Worm (Caenorhabditis elegans): ENCODE data around the gene F31E3.2.

Gene F31E3.2

ce11 chrIII:6973682-6974081 lies at the start of gene F31E3.2:
Gene F31E3.2 (plus strand): TSS chrIII:6973982.
- TF ChIP-seq B0310.2 (tag; optimal IDR thresholded peaks at IDR 0.05) (no peak), flt-1 (GFP tag; IDR thresholded peaks at IDR 0.05) (no peak), ceh-13 (GFP tag; optimal IDR thresholded peaks at IDR 0.05) (no peak), sea-1 (GFP tag; conservative IDR thresholded peaks at IDR 0.05) (no peak), hmg-4 (GFP tag; optimal IDR thresholded peaks at IDR 0.05) (no peak), ama-1 (optimal IDR thresholded peaks at IDR 0.05) (no peak), ets-7 (tag; optimal IDR thresholded peaks at IDR 0.05) (no peak), scrt-1 (GFP tag; IDR thresholded peaks at IDR 0.05) (no peak), tbx-11 (GFP tag; IDR thresholded peaks at IDR 0.05) (no peak), aly-1 (tag; optimal IDR thresholded peaks at IDR 0.05) (no peak), tbx-37 (GFP tag; conservative IDR thresholded peaks at IDR 0.05) (no peak), ceh-36 (tag; optimal IDR thresholded peaks at IDR 0.05) (no peak), tra-4 (tag; optimal IDR thresholded peaks at IDR 0.05) (no peak), F13C5.2 (tag; optimal IDR thresholded peaks at IDR 0.05) (no peak), pes-1 (GFP tag; IDR thresholded peaks at IDR 0.05) (no peak), hnd-1 (tag; optimal IDR thresholded peaks at IDR 0.05) (no peak)

- no peak for TF ChIP-seq flt-1 (GFP tag; IDR thresholded peaks at IDR 0.05)
These were observed 45.1 kb upstream of the F31E3.2 start, which contains the start of gene flap-1 for ce11 chrIII:6928725-6929124. Gene flap-1 (minus strand): TSS chrIII:6928825.

- TF ChIP-seq pes-1 (GFP tag; IDR thresholded peaks at IDR 0.05) (no peak), tbx-11 (GFP tag; IDR thresholded peaks at IDR 0.05) (no peak), B0310.2 (tag; optimal IDR thresholded peaks at IDR 0.05) (no peak), ceh-36 (tag; optimal IDR thresholded peaks at IDR 0.05) (no peak), aly-1 (tag; optimal IDR thresholded peaks at IDR 0.05) (no peak), flt-1 (GFP tag; IDR thresholded peaks at IDR 0.05) (no peak), ets-7 (tag; optimal IDR thresholded peaks at IDR 0.05) (no peak), tbx-37 (GFP tag; conservative IDR thresholded peaks at IDR 0.05) (no peak), ama-1 (optimal IDR thresholded peaks at IDR 0.05) (no peak), F13C5.2 (tag; optimal IDR thresholded peaks at IDR 0.05) (no peak), ceh-13 (GFP tag; optimal IDR thresholded peaks at IDR 0.05) (no peak), tra-4 (tag; optimal IDR thresholded peaks at IDR 0.05) (no peak), hnd-1 (tag; optimal IDR thresholded peaks at IDR 0.05) (no peak), hmbx-1 (tag; optimal IDR thresholded peaks at IDR 0.05) (no peak), scrt-1 (GFP tag; IDR thresholded peaks at IDR 0.05) (no peak), sea-1 (GFP tag; conservative IDR thresholded peaks at IDR 0.05) (no peak), hmg-4 (GFP tag; optimal IDR thresholded peaks at IDR 0.05) (no peak)
These were observed 44.1 kb upstream of the F31E3.2 start, which contains the start of gene inf-1 for ce11 chrIII:6929558-6930167. Gene inf-1 (plus strand): TSS chrIII:6930134.

ce11 chrIII:6931896-6932295 lies 41.9 kb upstream of the F31E3.2 start, which contains the start of gene byn-1:
Gene byn-1 (plus strand): TSS chrIII:6932001.
- TF ChIP-seq tra-4 (tag; optimal IDR thresholded peaks at IDR 0.05) (no peak), ets-7 (tag; optimal IDR thresholded peaks at IDR 0.05) (no peak), ama-1 (optimal IDR thresholded peaks at IDR 0.05) (peak; percentile 26), pes-1 (GFP tag; IDR thresholded peaks at IDR 0.05) (no peak), scrt-1 (GFP tag; IDR thresholded peaks at IDR 0.05) (no peak), F13C5.2 (tag; optimal IDR thresholded peaks at IDR 0.05) (no peak), hmbx-1 (tag; optimal IDR thresholded peaks at IDR 0.05) (no peak), hmg-4 (GFP tag; optimal IDR thresholded peaks at IDR 0.05) (no peak)

ce11 chrIII:6935269-6936017 lies 38.3 kb upstream of the F31E3.2 start, which contains the start of the genes F57B9.8 and coq-2:
Gene F57B9.8 (minus strand): TSS chrIII:6935319.
Gene coq-2 (plus strand): TSS chrIII:6935967.
- no peak for TF ChIP-seq tbx-37 (GFP tag; conservative IDR thresholded peaks at IDR 0.05)
- TF ChIP-seq ceh-13 (GFP tag; optimal IDR thresholded peaks at IDR 0.05): no peak
- no peak for TF ChIP-seq hmg-4 (GFP tag; optimal IDR thresholded peaks at IDR 0.05)
- TF ChIP-seq sea-1 (GFP tag; conservative IDR thresholded peaks at IDR 0.05): no peak
- TF ChIP-seq ama-1 (optimal IDR thresholded peaks at IDR 0.05): no peak
- no peak for TF ChIP-seq tra-4 (tag; optimal IDR thresholded peaks at IDR 0.05)
- no peak for TF ChIP-seq F13C5.2 (tag; optimal IDR thresholded peaks at IDR 0.05)
- TF ChIP-seq ceh-36 (tag; optimal IDR thresholded peaks at IDR 0.05): no peak
- TF ChIP-seq ets-7 (tag; optimal IDR thresholded peaks at IDR 0.05): no peak
- TF ChIP-seq scrt-1 (GFP tag; IDR thresholded peaks at IDR 0.05): no peak
- no peak for TF ChIP-seq hmbx-1 (tag; optimal IDR thresholded peaks at IDR 0.05)
- no peak for TF ChIP-seq hnd-1 (tag; optimal IDR thresholded peaks at IDR 0.05)
- no peak for TF ChIP-seq pes-1 (GFP tag; IDR thresholded peaks at IDR 0.05)
- TF ChIP-seq B0310.2 (tag; optimal IDR thresholded peaks at IDR 0.05): no peak
- no peak for TF ChIP-seq aly-1 (tag; optimal IDR thresholded peaks at IDR 0.05)
- no peak for TF ChIP-seq flt-1 (GFP tag; IDR thresholded peaks at IDR 0.05)
- no peak for TF ChIP-seq tbx-11 (GFP tag; IDR thresholded peaks at IDR 0.05)

ce11 chrIII:6939523-6939922 lies 34.3 kb upstream of the F31E3.2 start, which contains the start of gene F57B9.3:
Gene F57B9.3 (plus strand): TSS chrIII:6939823.
- TF ChIP-seq tbx-37 (GFP tag; conservative IDR thresholded peaks at IDR 0.05): no peak
- TF ChIP-seq hmg-4 (GFP tag; optimal IDR thresholded peaks at IDR 0.05): no peak
- no peak for TF ChIP-seq F13C5.2 (tag; optimal IDR thresholded peaks at IDR 0.05)
- TF ChIP-seq flt-1 (GFP tag; IDR thresholded peaks at IDR 0.05): no peak
- TF ChIP-seq ceh-36 (tag; optimal IDR thresholded peaks at IDR 0.05): no peak
- no peak for TF ChIP-seq pes-1 (GFP tag; IDR thresholded peaks at IDR 0.05)
- no peak for TF ChIP-seq hnd-1 (tag; optimal IDR thresholded peaks at IDR 0.05)
- TF ChIP-seq ama-1 (optimal IDR thresholded peaks at IDR 0.05): no peak
- TF ChIP-seq tbx-11 (GFP tag; IDR thresholded peaks at IDR 0.05): no peak
- no peak for TF ChIP-seq sea-1 (GFP tag; conservative IDR thresholded peaks at IDR 0.05)
- no peak for TF ChIP-seq ceh-13 (GFP tag; optimal IDR thresholded peaks at IDR 0.05)
- TF ChIP-seq ets-7 (tag; optimal IDR thresholded peaks at IDR 0.05): no peak
- no peak for TF ChIP-seq scrt-1 (GFP tag; IDR thresholded peaks at IDR 0.05)
- no peak for TF ChIP-seq tra-4 (tag; optimal IDR thresholded peaks at IDR 0.05)
- TF ChIP-seq B0310.2 (tag; optimal IDR thresholded peaks at IDR 0.05): no peak
- no peak for TF ChIP-seq aly-1 (tag; optimal IDR thresholded peaks at IDR 0.05)
- no peak for TF ChIP-seq hmbx-1 (tag; optimal IDR thresholded peaks at IDR 0.05)
